Worm (Caenorhabditis elegans): Measurements from ENCODE around the gene Y46G5A.36.

- TF ChIP-seq unc-62 (GFP tag; optimal IDR thresholded peaks at IDR 0.05) = no peak
- no peak for TF ChIP-seq ceh-58 (GFP tag; IDR thresholded peaks at IDR 0.05)
Observed at ce11 chrII:12850129-12850528, 26.6 kb downstream of the Y46G5A.36 start, which contains the start of gene Y46G5A.28.

Measured in whole organism, young adult.